Fruit fly (Drosophila melanogaster) whole organism, embryonic: ENCODE data around the gene CG16758.

Source experiments
- Aef1 ChIP-seq: fragments of 200-800 bp; sonication (Bioruptor generic); IDR thresholded peaks from 3 replicates; pipeline ENCODE4 v1.3.6; 2022; ENCODE audit warnings: missing biosample characterization, missing genetic modification characterization
- CG10321 ChIP-seq: fragments of 200-800 bp; sonication (Bioruptor generic); IDR thresholded peaks from 2 replicates; pipeline ENCODE4 v1.3.6; 2022; ENCODE audit warnings: missing biosample characterization, missing genetic modification characterization
- CG10462 ChIP-seq: fragments of 200-800 bp; sonication (Bioruptor generic); optimal IDR thresholded peaks from 2 replicates; lab custom pipeline; 2016; ENCODE audit warnings: missing biosample characterization, missing genetic modification characterization
- CG10959 ChIP-seq: fragments of 200-800 bp; sonication (Bioruptor generic); IDR thresholded peaks from 2 replicates; pipeline ENCODE4 v1.3.6; 2022; ENCODE audit warnings: missing biosample characterization, missing genetic modification characterization
- CG11247 ChIP-seq: fragments of 200-800 bp; sonication (Bioruptor generic); IDR thresholded peaks from 2 replicates; pipeline ENCODE4 v1.3.6; 2022; ENCODE audit warnings: missing biosample characterization, missing genetic modification characterization
- CG12299 ChIP-seq: fragments of 200-800 bp; sonication (Bioruptor generic); optimal IDR thresholded peaks from 2 replicates; lab custom pipeline; 2018; ENCODE audit warnings: missing biosample characterization, mild to moderate bottlenecking, missing genetic modification characterization
- CG14710 ChIP-seq: fragments of 200-800 bp; sonication (Bioruptor generic); optimal IDR thresholded peaks from 3 replicates; lab custom pipeline; 2019; ENCODE audit warnings: missing biosample characterization, mild to moderate bottlenecking, missing genetic modification characterization, moderate library complexity
- CG15696 ChIP-seq: fragments of 200-800 bp; sonication (Bioruptor generic); optimal IDR thresholded peaks from 2 replicates; lab custom pipeline; 2019; ENCODE audit warnings: missing biosample characterization, mild to moderate bottlenecking, missing genetic modification characterization, moderate library complexity
- CG1602 ChIP-seq: fragments of 200-800 bp; sonication (Bioruptor generic); optimal IDR thresholded peaks from 3 replicates; lab custom pipeline; 2016; ENCODE audit warnings: missing biosample characterization, missing genetic modification characterization
- CG16863 ChIP-seq: fragments of 200-800 bp; sonication (Bioruptor generic); optimal IDR thresholded peaks from 3 replicates; lab custom pipeline; 2016; ENCODE audit warnings: missing biosample characterization, missing genetic modification characterization
- CG1792 ChIP-seq: fragments of 200-800 bp; sonication (Bioruptor generic); optimal IDR thresholded peaks from 2 replicates; lab custom pipeline; 2016; ENCODE audit warnings: missing biosample characterization, missing genetic modification characterization
- CG18011 ChIP-seq: fragments of 200-800 bp; sonication (Bioruptor generic); optimal IDR thresholded peaks from 2 replicates; lab custom pipeline; 2017; ENCODE audit warnings: missing biosample characterization, missing genetic modification characterization, mild to moderate bottlenecking, moderate library complexity, missing genotype
- CG2712 ChIP-seq: fragments of 200-800 bp; optimal IDR thresholded peaks from 3 replicates; lab custom pipeline; 2019; ENCODE audit warnings: missing biosample characterization, mild to moderate bottlenecking, missing genetic modification characterization, moderate library complexity
- CG32532 ChIP-seq: fragments of 200-800 bp; sonication (Bioruptor generic); IDR thresholded peaks from 2 replicates; pipeline ENCODE4 v1.3.6; 2022; ENCODE audit warnings: missing biosample characterization, missing genetic modification characterization
- CG5180 ChIP-seq: fragments of 200-800 bp; sonication (Bioruptor generic); optimal IDR thresholded peaks from 3 replicates; lab custom pipeline; 2017; ENCODE audit warnings: missing biosample characterization, missing genetic modification characterization, mild to moderate bottlenecking, moderate library complexity, missing genetic modification reagents
- CG6254 ChIP-seq: fragments of 200-800 bp; sonication (Bioruptor generic); optimal IDR thresholded peaks from 3 replicates; lab custom pipeline; 2017; ENCODE audit warnings: mild to moderate bottlenecking, missing biosample characterization, missing genetic modification reagents, missing genetic modification characterization
- CG7839 ChIP-seq: fragments of 200-800 bp; sonication (Bioruptor generic); optimal IDR thresholded peaks from 3 replicates; lab custom pipeline; 2018; ENCODE audit warnings: missing biosample characterization, mild to moderate bottlenecking, missing genetic modification characterization, moderate library complexity
- CG8388 ChIP-seq: fragments of 200-800 bp; sonication (Bioruptor generic); optimal IDR thresholded peaks from 2 replicates; lab custom pipeline; 2019; ENCODE audit warnings: missing biosample characterization, mild to moderate bottlenecking, missing genetic modification characterization, moderate library complexity
- CG8478 ChIP-seq: fragments of >200 bp; optimal IDR thresholded peaks from 2 replicates; lab custom pipeline; 2018
- D ChIP-seq, 2 experiments: fragments of 200-800 bp in 1 of 2; fragments of >200 bp in 1 of 2; sonication (Bioruptor generic) in 1 of 2; optimal IDR thresholded peaks; 2 replicates in 1 of 2; 3 replicates in 1 of 2; lab custom pipeline; 2017; ENCODE audit warnings: mild to moderate bottlenecking in 1 of 2, missing biosample characterization in 1 of 2, missing genetic modification characterization in 1 of 2, missing genetic modification reagents in 1 of 2
- Dip3 ChIP-seq: fragments of 200-800 bp; sonication (Bioruptor generic); optimal IDR thresholded peaks from 3 replicates; lab custom pipeline; 2016; ENCODE audit warnings: missing biosample characterization, missing genetic modification characterization
- H2.0 ChIP-seq: fragments of 200-800 bp; sonication (Bioruptor generic); IDR thresholded peaks from 2 replicates; pipeline ENCODE4 v1.3.6; 2022; ENCODE audit warnings: missing biosample characterization, missing genetic modification characterization
- HHEX ChIP-seq: fragments of 200-800 bp; sonication (Bioruptor generic); optimal IDR thresholded peaks from 3 replicates; lab custom pipeline; 2017; ENCODE audit warnings: missing biosample characterization, mild to moderate bottlenecking, missing genetic modification characterization, missing genetic modification reagents
- HLH54F ChIP-seq: fragments of 200-800 bp; sonication (Bioruptor generic); optimal IDR thresholded peaks from 3 replicates; lab custom pipeline; 2016; ENCODE audit warnings: missing biosample characterization, missing genetic modification characterization
- Lhr ChIP-seq: fragments of 200-800 bp; sonication (Bioruptor generic); optimal IDR thresholded peaks from 3 replicates; lab custom pipeline; 2017; ENCODE audit warnings: mild to moderate bottlenecking, missing biosample characterization, missing genetic modification reagents, missing genetic modification characterization
- Mad ChIP-seq: fragments of 200-800 bp; sonication (Bioruptor generic); optimal IDR thresholded peaks from 2 replicates; lab custom pipeline; 2016; ENCODE audit warnings: missing biosample characterization, missing genetic modification characterization
- PHDP ChIP-seq: fragments of 200-800 bp; sonication (Bioruptor generic); optimal IDR thresholded peaks from 3 replicates; lab custom pipeline; 2018; ENCODE audit warnings: missing biosample characterization, mild to moderate bottlenecking, missing genetic modification characterization, moderate library complexity
- Sox102F ChIP-seq: fragments of 200-800 bp; sonication (Bioruptor generic); optimal IDR thresholded peaks from 2 replicates; lab custom pipeline; 2018; ENCODE audit warnings: missing biosample characterization, mild to moderate bottlenecking, missing genetic modification characterization, moderate library complexity
- Vsx1 ChIP-seq: fragments of 200-800 bp; sonication (Bioruptor generic); optimal IDR thresholded peaks from 2 replicates; lab custom pipeline; 2017; ENCODE audit warnings: missing biosample characterization, mild to moderate bottlenecking, missing genetic modification characterization, missing genetic modification reagents
- Xbp1 ChIP-seq: fragments of 200-800 bp; sonication (Bioruptor generic); optimal IDR thresholded peaks from 3 replicates; lab custom pipeline; 2016; ENCODE audit warnings: missing biosample characterization, mild to moderate bottlenecking, missing genetic modification characterization
- aop ChIP-seq: fragments of 200-800 bp; sonication (Bioruptor generic); IDR thresholded peaks from 2 replicates; pipeline ENCODE4 v1.3.6; 2022; ENCODE audit warnings: missing biosample characterization, missing genetic modification characterization
- ap ChIP-seq: fragments of 200-800 bp; sonication (Bioruptor generic); IDR thresholded peaks from 2 replicates; pipeline ENCODE4 v1.3.6; 2022; ENCODE audit warnings: missing biosample characterization, missing genetic modification characterization
- dysf ChIP-seq: fragments of 200-800 bp; sonication (Bioruptor generic); IDR thresholded peaks from 3 replicates; pipeline ENCODE4 v1.3.6; 2022; ENCODE audit warnings: missing biosample characterization, missing genetic modification characterization
- eve ChIP-seq, 2 experiments: fragments of >200 bp; optimal IDR thresholded peaks; 2 replicates each; lab custom pipeline; 2017; ENCODE audit warnings: missing biosample characterization in 2 of 2, missing genetic modification characterization in 2 of 2
- fu2 ChIP-seq: fragments of 200-800 bp; sonication (Bioruptor generic); optimal IDR thresholded peaks from 2 replicates; lab custom pipeline; 2016; ENCODE audit warnings: missing biosample characterization, missing genetic modification characterization
- grn ChIP-seq: fragments of 200-800 bp; sonication (Bioruptor generic); optimal IDR thresholded peaks from 3 replicates; lab custom pipeline; 2017; ENCODE audit warnings: missing biosample characterization, missing genetic modification characterization
- her ChIP-seq: fragments of 200-800 bp; sonication (Bioruptor generic); optimal IDR thresholded peaks from 2 replicates; lab custom pipeline; 2016; ENCODE audit warnings: missing biosample characterization, missing genetic modification characterization
- kah ChIP-seq: fragments of 200-800 bp; sonication (Bioruptor generic); optimal IDR thresholded peaks from 2 replicates; lab custom pipeline; 2018; ENCODE audit warnings: missing biosample characterization, mild to moderate bottlenecking, missing genetic modification characterization
- lab ChIP-seq: fragments of 200-800 bp; sonication (Bioruptor generic); optimal IDR thresholded peaks from 3 replicates; lab custom pipeline; 2017; ENCODE audit warnings: missing biosample characterization, missing genetic modification characterization, mild to moderate bottlenecking, moderate library complexity, missing genetic modification reagents
- lola ChIP-seq, 3 experiments: fragments of >200 bp in 2 of 3; fragments of 200-800 bp in 1 of 3; sonication (Bioruptor generic) in 1 of 3; optimal IDR thresholded peaks; 2 replicates each; lab custom pipeline; 2017 to 2019; ENCODE audit warnings: missing biosample characterization in 3 of 3, missing genetic modification characterization in 3 of 3, mild to moderate bottlenecking in 1 of 3, moderate library complexity in 1 of 3
- lov ChIP-seq, 2 experiments: fragments of 200-800 bp in 1 of 2; fragments of >200 bp in 1 of 2; sonication (Bioruptor generic) in 1 of 2; IDR thresholded peaks in 1 of 2; optimal IDR thresholded peaks in 1 of 2; 2 replicates in 1 of 2; 3 replicates in 1 of 2; pipeline versions ENCODE4 v1.3.6 to Lab custom; 2017 to 2022; ENCODE audit warnings: missing biosample characterization in 1 of 2, missing genetic modification characterization in 1 of 2
- pnt ChIP-seq: fragments of 200-800 bp; sonication (Bioruptor generic); optimal IDR thresholded peaks from 3 replicates; lab custom pipeline; 2016; ENCODE audit warnings: missing biosample characterization, missing genetic modification characterization
- scrt ChIP-seq: fragments of 200-800 bp; sonication (Bioruptor generic); optimal IDR thresholded peaks from 2 replicates; lab custom pipeline; 2018; ENCODE audit warnings: missing biosample characterization, mild to moderate bottlenecking, missing genetic modification characterization, moderate library complexity
- sim ChIP-seq: fragments of 200-800 bp; sonication (Bioruptor generic); IDR thresholded peaks from 2 replicates; pipeline ENCODE4 v1.3.6; 2022; ENCODE audit warnings: missing biosample characterization, missing genetic modification characterization
- slbo ChIP-seq: fragments of 200-800 bp; sonication (Bioruptor generic); IDR thresholded peaks from 2 replicates; pipeline ENCODE4 v1.3.6; 2022; ENCODE audit warnings: missing biosample characterization, missing genetic modification characterization
- trem ChIP-seq: fragments of 200-800 bp; optimal IDR thresholded peaks from 3 replicates; lab custom pipeline; 2019; ENCODE audit warnings: missing biosample characterization, mild to moderate bottlenecking, missing genetic modification characterization, moderate library complexity
- unpg ChIP-seq: fragments of 200-800 bp; sonication (Bioruptor generic); optimal IDR thresholded peaks from 3 replicates; lab custom pipeline; 2018; ENCODE audit warnings: missing biosample characterization, mild to moderate bottlenecking, missing genetic modification characterization, moderate library complexity
- wek ChIP-seq: fragments of 200-800 bp; sonication (Bioruptor generic); optimal IDR thresholded peaks from 3 replicates; lab custom pipeline; 2018; ENCODE audit warnings: missing biosample characterization, mild to moderate bottlenecking, missing genetic modification characterization, moderate library complexity
- zen ChIP-seq: fragments of 200-800 bp; sonication (Bioruptor generic); optimal IDR thresholded peaks from 3 replicates; lab custom pipeline; 2018; ENCODE audit warnings: missing biosample characterization, mild to moderate bottlenecking, missing genetic modification characterization, moderate library complexity
- zfh1 ChIP-seq: fragments of 200-800 bp; sonication (Bioruptor generic); IDR thresholded peaks from 3 replicates; pipeline ENCODE4 v1.3.6; 2022; ENCODE audit warnings: missing biosample characterization, missing genetic modification characterization

Gene CG16758

dm6 chr3L:2489438-2489837 lies 14.0 kb downstream of the CG16758 start (continued):
- TF ChIP-seq D (optimal IDR thresholded peaks at IDR 0.05; lab: Kevin White, UChicago) (no peak), D (GFP tag; optimal IDR thresholded peaks at IDR 0.05; lab: Kevin White, UChicago) (peak; percentile 49), zfh1 (GFP tag; lab: Robert Waterston, UW) (peak; percentile 73), zen (tag; lab: Kevin White, UChicago) (peak; percentile 33), CG6254 (GFP tag; lab: Kevin White, UChicago) (peak; percentile 55), CG16863 (no peak), Dip3 (no peak), sim (peak; percentile 37; the same call in 1 of the 2 replicates), Sox102F (peak; percentile 39), unpg (GFP tag; lab: Kevin White, UChicago) (peak; percentile 37), H2.0 (peak; percentile 26; the same call in 1 of the 2 replicates), CG1792 (peak; percentile 66), ap (GFP tag; lab: Robert Waterston, UW) (peak; percentile 3; the same call in 1 of the 2 replicates), CG11247 (GFP tag; lab: Robert Waterston, UW) (no peak), CG10462 (GFP tag; lab: Kevin White, UChicago) (peak; percentile 15), CG10959 (GFP tag; lab: Robert Waterston, UW) (no peak), CG7839 (peak; percentile 4), slbo (GFP tag; lab: Robert Waterston, UW) (no peak), Xbp1 (GFP tag; lab: Kevin White, UChicago) (no peak), fu2 (GFP tag; lab: Kevin White, UChicago) (no peak), pnt (no peak), CG18011 (GFP tag; lab: Kevin White, UChicago) (no peak), lov (optimal IDR thresholded peaks at IDR 0.05; lab: Kevin White, UChicago) (no peak), lov (GFP tag; IDR thresholded peaks at IDR 0.05; lab: Robert Waterston, UW) (0 out of 3 replicates have a peak, but pooled peaks have one; percentile 27), CG12299 (peak; percentile 56), trem (tag; lab: Kevin White, UChicago) (peak; percentile 15), Vsx1 (GFP tag; lab: Kevin White, UChicago) (peak; percentile 33), wek (peak; percentile 79), her (GFP tag; lab: Kevin White, UChicago) (no peak), HHEX (GFP tag; lab: Kevin White, UChicago) (peak; percentile 77), lola (GFP tag; optimal IDR thresholded peaks at IDR 0.05; lab: Kevin White, UChicago) (peak in 1 of 3 experiments; percentile 31), CG5180 (GFP tag; lab: Kevin White, UChicago) (peak; percentile 70), PHDP (tag; lab: Kevin White, UChicago) (peak; percentile 35), CG1602 (GFP tag; lab: Kevin White, UChicago) (no peak), Aef1 (GFP tag; lab: Robert Waterston, UW) (no peak), Lhr (GFP tag; lab: Kevin White, UChicago) (peak; percentile 12), kah (peak; percentile 36), aop (GFP tag; lab: Robert Waterston, UW) (no peak), CG32532 (GFP tag; lab: Robert Waterston, UW) (no peak), HLH54F (GFP tag; lab: Kevin White, UChicago) (no peak), grn (peak; percentile 20), CG8478 (lab: Kevin White, UChicago) (no peak), CG10321 (GFP tag; lab: Robert Waterston, UW) (no peak), eve (GFP tag; optimal IDR thresholded peaks at IDR 0.05; lab: Kevin White, UChicago) (no peak), CG14710 (tag; lab: Kevin White, UChicago) (peak; percentile 48), scrt (peak; percentile 56), CG2712 (tag; lab: Kevin White, UChicago) (peak; percentile 30), CG15696 (tag; lab: Kevin White, UChicago) (peak; percentile 79), CG8388 (GFP tag; lab: Kevin White, UChicago) (no peak), dysf (GFP tag; lab: Robert Waterston, UW) (no peak), lab (GFP tag; lab: Kevin White, UChicago) (peak; percentile 77), Mad (GFP tag; lab: Kevin White, UChicago) (no peak)
